Fruit fly (Drosophila melanogaster) whole organism, embryonic: ENCODE results near the gene Bsg.

Experiments used
- B-H2 ChIP-seq: fragments of 200-800 bp; sonication (Bioruptor generic); optimal IDR thresholded peaks from 2 replicates; lab custom pipeline; 2018; ENCODE audit warnings: missing biosample characterization, mild to moderate bottlenecking, missing genetic modification characterization
- BtbVII ChIP-seq: fragments of 200-800 bp; sonication (Bioruptor generic); optimal IDR thresholded peaks from 3 replicates; lab custom pipeline; 2017; ENCODE audit warnings: missing biosample characterization, mild to moderate bottlenecking, missing genetic modification characterization
- CG13287 ChIP-seq: fragments of 200-800 bp; sonication (Bioruptor generic); IDR thresholded peaks from 2 replicates; pipeline ENCODE4 v1.3.6; 2022; ENCODE audit warnings: missing biosample characterization, missing genetic modification characterization; ENCODE audit not compliant: partially characterized antibody
- CG14014 ChIP-seq: fragments of 200-800 bp; sonication (Bioruptor generic); IDR thresholded peaks from 2 replicates; pipeline ENCODE4 v1.3.6; 2022; ENCODE audit warnings: missing biosample characterization, missing genetic modification characterization
- CG14860 ChIP-seq: fragments of 200-800 bp; sonication (Bioruptor generic); IDR thresholded peaks from 3 replicates; pipeline ENCODE4 v1.3.6; 2022; ENCODE audit warnings: missing biosample characterization, missing genetic modification characterization; ENCODE audit not compliant: partially characterized antibody
- CG15011 ChIP-seq: fragments of 200-800 bp; sonication (Bioruptor generic); optimal IDR thresholded peaks from 3 replicates; lab custom pipeline; 2018; ENCODE audit warnings: missing biosample characterization, mild to moderate bottlenecking, missing genetic modification characterization
- CG15479 ChIP-seq: fragments of 200-800 bp; sonication (Bioruptor generic); optimal IDR thresholded peaks from 3 replicates; lab custom pipeline; 2019; ENCODE audit warnings: missing biosample characterization, mild to moderate bottlenecking, missing genetic modification characterization, moderate library complexity
- CG16779 ChIP-seq: fragments of 200-800 bp; sonication (Bioruptor generic); IDR thresholded peaks from 2 replicates; pipeline ENCODE4 v1.3.6; 2022; ENCODE audit warnings: missing biosample characterization, missing genetic modification characterization
- CG17385 ChIP-seq: fragments of 200-800 bp; sonication (Bioruptor generic); optimal IDR thresholded peaks from 3 replicates; lab custom pipeline; 2018; ENCODE audit warnings: missing biosample characterization, mild to moderate bottlenecking, missing genetic modification characterization
- CG17802 ChIP-seq: fragments of 200-800 bp; sonication (Bioruptor generic); optimal IDR thresholded peaks from 2 replicates; lab custom pipeline; 2018; ENCODE audit warnings: missing biosample characterization, mild to moderate bottlenecking, missing genetic modification characterization, moderate library complexity
- CG18619 ChIP-seq: fragments of 200-800 bp; sonication (Bioruptor generic); optimal IDR thresholded peaks from 3 replicates; lab custom pipeline; 2017; ENCODE audit warnings: missing biosample characterization, mild to moderate bottlenecking, missing genetic modification characterization
- CG2678 ChIP-seq: fragments of 200-800 bp; sonication (Bioruptor generic); optimal IDR thresholded peaks from 3 replicates; lab custom pipeline; 2019; ENCODE audit warnings: missing biosample characterization, mild to moderate bottlenecking, missing genetic modification characterization, moderate library complexity
- CG2875 ChIP-seq: fragments of 200-800 bp; sonication (Bioruptor generic); optimal IDR thresholded peaks from 2 replicates; lab custom pipeline; 2017; ENCODE audit warnings: missing biosample characterization, mild to moderate bottlenecking, missing genetic modification characterization, missing genetic modification reagents
- CG30403 ChIP-seq: fragments of 200-800 bp; sonication (Bioruptor generic); optimal IDR thresholded peaks from 3 replicates; lab custom pipeline; 2016; ENCODE audit warnings: missing biosample characterization, missing genetic modification characterization
- CG33557 ChIP-seq: fragments of 200-800 bp; sonication (Bioruptor generic); optimal IDR thresholded peaks from 2 replicates; lab custom pipeline; 2019; ENCODE audit warnings: missing biosample characterization, mild to moderate bottlenecking, missing genetic modification characterization, moderate library complexity
- CG4617 ChIP-seq: fragments of 200-800 bp; sonication (Bioruptor generic); optimal IDR thresholded peaks from 3 replicates; lab custom pipeline; 2016; ENCODE audit warnings: missing biosample characterization, missing genetic modification characterization, borderline replicate concordance
- CG4820 ChIP-seq: fragments of 200-800 bp; sonication (Bioruptor generic); optimal IDR thresholded peaks from 3 replicates; lab custom pipeline; 2016; ENCODE audit warnings: missing biosample characterization, missing genetic modification characterization
- CG6854 ChIP-seq: fragments of 200-800 bp; sonication (Bioruptor generic); optimal IDR thresholded peaks from 3 replicates; lab custom pipeline; 2017; ENCODE audit warnings: missing biosample characterization, mild to moderate bottlenecking, missing genetic modification characterization
- CkIIα-i1 ChIP-seq: fragments of 200-800 bp; sonication (Bioruptor generic); IDR thresholded peaks from 2 replicates; pipeline ENCODE4 v1.3.6; 2022; ENCODE audit warnings: missing biosample characterization, missing genetic modification characterization
- CrebB ChIP-seq: fragments of 200-800 bp; sonication (Bioruptor generic); optimal IDR thresholded peaks from 3 replicates; lab custom pipeline; 2018; ENCODE audit warnings: missing biosample characterization, mild to moderate bottlenecking, missing genetic modification characterization
- D19A ChIP-seq: fragments of 200-800 bp; optimal IDR thresholded peaks from 3 replicates; lab custom pipeline; 2019; ENCODE audit warnings: missing biosample characterization, mild to moderate bottlenecking, missing genetic modification characterization, moderate library complexity
- Dad ChIP-seq: fragments of 200-800 bp; sonication (Bioruptor generic); optimal IDR thresholded peaks from 3 replicates; lab custom pipeline; 2016; ENCODE audit warnings: missing biosample characterization, missing genetic modification characterization
- Dbx ChIP-seq: fragments of 200-800 bp; sonication (Bioruptor generic); IDR thresholded peaks from 3 replicates; pipeline ENCODE4 v1.3.6; 2022; ENCODE audit warnings: missing biosample characterization, missing genetic modification characterization
- Dp ChIP-seq: fragments of 200-800 bp; sonication (Bioruptor generic); optimal IDR thresholded peaks from 2 replicates; lab custom pipeline; 2018; ENCODE audit warnings: missing biosample characterization, mild to moderate bottlenecking, missing genetic modification characterization, moderate library complexity
- Fer2 ChIP-seq: fragments of 200-800 bp; sonication (Bioruptor generic); optimal IDR thresholded peaks from 2 replicates; lab custom pipeline; 2018; ENCODE audit warnings: missing biosample characterization, mild to moderate bottlenecking, missing genetic modification characterization, moderate library complexity
- HLHmδ ChIP-seq: fragments of 200-800 bp; sonication (Bioruptor generic); optimal IDR thresholded peaks from 2 replicates; lab custom pipeline; 2018; ENCODE audit warnings: missing biosample characterization, mild to moderate bottlenecking, missing genetic modification characterization, moderate library complexity
- MTF-1 ChIP-seq: fragments of 200-800 bp; sonication (Bioruptor generic); optimal IDR thresholded peaks from 2 replicates; lab custom pipeline; 2018; ENCODE audit warnings: missing biosample characterization, mild to moderate bottlenecking, missing genetic modification characterization, borderline replicate concordance
- Mrtf ChIP-seq: fragments of 200-800 bp; sonication (Bioruptor generic); IDR thresholded peaks from 3 replicates; pipeline ENCODE4 v1.3.6; 2022; ENCODE audit warnings: missing biosample characterization, missing genetic modification characterization
- NC2α ChIP-seq: fragments of 200-800 bp; sonication (Bioruptor generic); optimal IDR thresholded peaks from 2 replicates; lab custom pipeline; 2016; ENCODE audit warnings: missing biosample characterization, missing genetic modification characterization
- amos ChIP-seq: fragments of 200-800 bp; sonication (Bioruptor generic); IDR thresholded peaks from 2 replicates; pipeline ENCODE4 v1.3.6; 2022; ENCODE audit warnings: missing biosample characterization, missing genetic modification characterization; ENCODE audit not compliant: partially characterized antibody
- ase ChIP-seq: fragments of 200-800 bp; sonication (Bioruptor generic); IDR thresholded peaks from 3 replicates; pipeline ENCODE4 v1.3.6; 2022; ENCODE audit warnings: missing biosample characterization, missing genetic modification characterization
- ato ChIP-seq: fragments of 200-800 bp; sonication (Bioruptor generic); IDR thresholded peaks from 2 replicates; pipeline ENCODE4 v1.3.6; 2022; ENCODE audit warnings: missing biosample characterization, missing genetic modification characterization; ENCODE audit not compliant: partially characterized antibody
- bowl ChIP-seq: fragments of 200-800 bp; sonication (Bioruptor generic); IDR thresholded peaks from 2 replicates; pipeline ENCODE4 v1.3.6; 2022; ENCODE audit warnings: missing biosample characterization, missing genetic modification characterization
- cato ChIP-seq: fragments of 200-800 bp; sonication (Bioruptor generic); optimal IDR thresholded peaks from 2 replicates; lab custom pipeline; 2016; ENCODE audit warnings: missing biosample characterization, missing genetic modification characterization, borderline replicate concordance
- dan ChIP-seq: fragments of 200-800 bp; sonication (Bioruptor generic); IDR thresholded peaks from 2 replicates; pipeline ENCODE4 v1.3.6; 2022; ENCODE audit warnings: missing biosample characterization, missing genetic modification characterization
- dysf ChIP-seq: fragments of 200-800 bp; sonication (Bioruptor generic); IDR thresholded peaks from 3 replicates; pipeline ENCODE4 v1.3.6; 2022; ENCODE audit warnings: missing biosample characterization, missing genetic modification characterization
- gem ChIP-seq: fragments of 200-800 bp; sonication (Bioruptor generic); optimal IDR thresholded peaks from 2 replicates; lab custom pipeline; 2019; ENCODE audit warnings: missing biosample characterization, mild to moderate bottlenecking, missing genetic modification characterization, moderate library complexity
- ind ChIP-seq: fragments of 200-800 bp; sonication (Bioruptor generic); optimal IDR thresholded peaks from 3 replicates; lab custom pipeline; 2016; ENCODE audit warnings: missing biosample characterization, missing genetic modification characterization
- kah ChIP-seq: fragments of 200-800 bp; sonication (Bioruptor generic); optimal IDR thresholded peaks from 2 replicates; lab custom pipeline; 2018; ENCODE audit warnings: missing biosample characterization, mild to moderate bottlenecking, missing genetic modification characterization
- ken ChIP-seq: fragments of 200-800 bp; sonication (Bioruptor generic); IDR thresholded peaks from 3 replicates; pipeline ENCODE4 v1.3.6; 2022; ENCODE audit warnings: missing biosample characterization, missing genetic modification characterization
- knrl ChIP-seq: fragments of 200-800 bp; sonication (Bioruptor generic); IDR thresholded peaks from 3 replicates; pipeline ENCODE4 v1.3.6; 2022; ENCODE audit warnings: missing biosample characterization, missing genetic modification characterization; ENCODE audit not compliant: partially characterized antibody
- lilli ChIP-seq: fragments of 200-800 bp; sonication (Bioruptor generic); optimal IDR thresholded peaks from 3 replicates; lab custom pipeline; 2016; ENCODE audit warnings: missing biosample characterization, missing genetic modification characterization
- luna ChIP-seq: fragments of 200-800 bp; sonication (Bioruptor generic); optimal IDR thresholded peaks from 2 replicates; lab custom pipeline; 2016; ENCODE audit warnings: missing biosample characterization, missing genetic modification characterization
- pb ChIP-seq: fragments of 200-800 bp; sonication (Bioruptor generic); optimal IDR thresholded peaks from 3 replicates; lab custom pipeline; 2016; ENCODE audit warnings: missing biosample characterization, missing genetic modification characterization
- repo ChIP-seq: fragments of 200-800 bp; sonication (Bioruptor generic); optimal IDR thresholded peaks from 2 replicates; lab custom pipeline; 2016; ENCODE audit warnings: missing biosample characterization, missing genetic modification characterization
- row ChIP-seq: fragments of 200-800 bp; sonication (Bioruptor generic); IDR thresholded peaks from 3 replicates; pipeline ENCODE4 v1.3.6; 2022; ENCODE audit warnings: missing biosample characterization, missing genetic modification characterization
- sug ChIP-seq: fragments of 200-800 bp; optimal IDR thresholded peaks from 2 replicates; lab custom pipeline; 2019; ENCODE audit warnings: missing biosample characterization, mild to moderate bottlenecking, missing genetic modification characterization, moderate library complexity
- tap ChIP-seq: fragments of 200-800 bp; optimal IDR thresholded peaks from 3 replicates; lab custom pipeline; 2019; ENCODE audit warnings: missing biosample characterization, mild to moderate bottlenecking, missing genetic modification characterization, moderate library complexity
- tin ChIP-seq: fragments of 200-800 bp; sonication (Bioruptor generic); optimal IDR thresholded peaks from 3 replicates; lab custom pipeline; 2016; ENCODE audit warnings: missing biosample characterization, missing genetic modification characterization
- unpg ChIP-seq: fragments of 200-800 bp; sonication (Bioruptor generic); optimal IDR thresholded peaks from 3 replicates; lab custom pipeline; 2018; ENCODE audit warnings: missing biosample characterization, mild to moderate bottlenecking, missing genetic modification characterization, moderate library complexity

Gene Bsg

DNA sequence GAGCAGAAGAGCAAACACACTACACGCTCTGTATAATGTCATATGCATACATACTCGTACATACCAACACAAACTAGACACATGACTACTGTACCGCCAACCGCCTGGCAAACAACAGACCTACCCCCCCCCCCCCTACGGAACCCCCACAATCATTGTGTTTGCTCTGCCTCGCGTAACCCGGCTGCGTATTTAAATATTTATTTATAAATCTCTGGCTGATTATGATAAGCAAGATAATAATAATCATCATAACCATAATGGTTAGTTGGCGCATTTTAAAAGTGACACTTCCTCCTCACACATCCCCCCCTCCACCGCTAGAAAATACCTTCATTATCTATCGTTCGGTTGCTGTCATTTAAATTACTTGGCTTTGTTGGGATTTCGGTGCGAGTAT, 14.2 kb downstream of the Bsg start (continued):
- TF ChIP-seq CG2875 (GFP tag; lab: Kevin White, UChicago) (peak; percentile 65), ken (no peak), repo (GFP tag; lab: Kevin White, UChicago) (no peak), row (GFP tag; lab: Robert Waterston, UW) (no peak), CG18619 (GFP tag; lab: Kevin White, UChicago) (peak; percentile 49), CG30403 (GFP tag; lab: Kevin White, UChicago) (no peak), pb (GFP tag; lab: Kevin White, UChicago) (no peak), CG33557 (peak; percentile 5), Fer2 (peak; percentile 24), HLHmδ (GFP tag; lab: Kevin White, UChicago) (no peak), BtbVII (peak; percentile 82), CG14860 (GFP tag; lab: Robert Waterston, UW) (no peak), NC2α (GFP tag; lab: Kevin White, UChicago) (no peak), ato (GFP tag; lab: Robert Waterston, UW) (no peak), bowl (no peak), CG4617 (no peak), tin (GFP tag; lab: Kevin White, UChicago) (no peak), luna (no peak), tap (tag; lab: Kevin White, UChicago) (peak; percentile 16), amos (GFP tag; lab: Robert Waterston, UW) (no peak), CG15479 (GFP tag; lab: Kevin White, UChicago) (peak; percentile 80), D19A (peak; percentile 39), CG2678 (tag; lab: Kevin White, UChicago) (peak; percentile 75), CG13287 (GFP tag; lab: Robert Waterston, UW) (0 out of 2 replicates have a peak, but pooled peaks have one; percentile 12), CG16779 (no peak), CG15011 (peak; percentile 71), ase (GFP tag; lab: Robert Waterston, UW) (no peak; the same call in 2 of the 3 replicates), CG14014 (peak; percentile 56; the same call in 1 of the 2 replicates), Dp (GFP tag; lab: Kevin White, UChicago) (no peak), Mrtf (GFP tag; lab: Robert Waterston, UW) (no peak), dan (GFP tag; lab: Robert Waterston, UW) (no peak), knrl (GFP tag; lab: Robert Waterston, UW) (no peak), ind (GFP tag; lab: Kevin White, UChicago) (no peak), gem (peak; percentile 58), CG17385 (GFP tag; lab: Kevin White, UChicago) (peak; percentile 13), Dbx (no peak), CkIIα-i1 (GFP tag; lab: Robert Waterston, UW) (no peak), Dad (GFP tag; lab: Kevin White, UChicago) (no peak), sug (peak; percentile 89), CrebB (tag; lab: Kevin White, UChicago) (peak; percentile 63), B-H2 (GFP tag; lab: Kevin White, UChicago) (peak; percentile 51), CG17802 (tag; lab: Kevin White, UChicago) (no peak), kah (GFP tag; lab: Kevin White, UChicago) (peak; percentile 40), dysf (GFP tag; lab: Robert Waterston, UW) (peak; percentile 44; the same call in 1 of the 3 replicates), cato (GFP tag; lab: Kevin White, UChicago) (no peak), CG4820 (GFP tag; lab: Kevin White, UChicago) (no peak), CG6854 (GFP tag; lab: Kevin White, UChicago) (peak; percentile 5), MTF-1 (GFP tag; lab: Kevin White, UChicago) (peak; percentile 45), unpg (GFP tag; lab: Kevin White, UChicago) (peak; percentile 58), lilli (GFP tag; lab: Kevin White, UChicago) (no peak)
